Fruit fly (Drosophila melanogaster) Kc167 (cell line): ENCODE measurements around the gene mRpS9.

Experiments used
- h ChIP-seq: fragments of >200 bp; optimal IDR thresholded peaks from 3 replicates; lab custom pipeline; 2018; ENCODE audit warnings: missing external identifiers
- psq ChIP-seq: fragments of >200 bp; optimal IDR thresholded peaks from 2 replicates; lab custom pipeline; 2017; ENCODE audit warnings: missing external identifiers
- ttk ChIP-seq: sonication (Bioruptor generic); optimal IDR thresholded peaks from 2 replicates; lab custom pipeline; 2017; ENCODE audit warnings: missing external identifiers

DNA sequence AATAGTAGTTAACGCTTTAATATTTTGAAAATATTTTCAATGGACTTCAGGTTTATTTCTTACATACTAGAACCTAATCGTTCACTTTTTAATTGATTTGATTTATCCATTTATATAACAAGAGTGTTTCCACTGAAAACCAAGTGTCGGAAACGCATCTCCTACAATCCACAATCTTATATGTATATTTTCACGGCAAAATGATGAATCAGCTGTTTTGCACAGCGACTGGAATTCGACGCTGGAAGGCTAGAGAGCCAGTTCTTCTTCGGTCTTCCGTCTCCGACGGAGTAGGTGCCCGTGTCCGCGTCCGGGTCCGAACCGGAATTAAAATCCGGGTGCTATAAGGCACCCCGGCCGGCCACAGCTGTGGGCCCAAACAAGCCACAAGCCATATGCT lies 18.0 kb downstream of the mRpS9 start:
- TF ChIP-seq psq (lab: Kevin White, UChicago) (no peak), ttk (lab: Kevin White, UChicago) (no peak), h (lab: Kevin White, UChicago) (no peak)
